Fruit fly (Drosophila melanogaster) whole organism, adult: ENCODE measurements around the gene CG5194.

ENCODE experiments used
- CG11617 ChIP-seq: fragments of 200-800 bp; sonication (Bioruptor generic); optimal IDR thresholded peaks from 2 replicates; lab custom pipeline; 2017; ENCODE audit warnings: mild to moderate bottlenecking, missing biosample characterization, missing genetic modification reagents, missing genetic modification characterization
- CG12768 ChIP-seq: fragments of 200-800 bp; sonication (Bioruptor generic); optimal IDR thresholded peaks from 2 replicates; lab custom pipeline; 2017; ENCODE audit warnings: missing biosample characterization, missing genetic modification characterization, mild to moderate bottlenecking, moderate library complexity, missing genetic modification reagents
- CG14711 ChIP-seq: fragments of 200-800 bp; sonication (Bioruptor generic); optimal IDR thresholded peaks from 2 replicates; lab custom pipeline; 2018; ENCODE audit warnings: missing biosample characterization, mild to moderate bottlenecking, missing genetic modification characterization, moderate library complexity
- CG1620 ChIP-seq: fragments of 200-800 bp; sonication (Bioruptor generic); optimal IDR thresholded peaks from 2 replicates; lab custom pipeline; 2016; ENCODE audit warnings: missing biosample characterization, missing genetic modification characterization
- CG33017 ChIP-seq: fragments of 200-800 bp; sonication (Bioruptor generic); optimal IDR thresholded peaks from 2 replicates; lab custom pipeline; 2018; ENCODE audit warnings: missing biosample characterization, mild to moderate bottlenecking, missing genetic modification characterization, moderate library complexity
- CG5204 ChIP-seq: fragments of 200-800 bp; sonication (Bioruptor generic); optimal IDR thresholded peaks from 2 replicates; lab custom pipeline; 2016; ENCODE audit warnings: missing biosample characterization, missing genetic modification characterization
- CG7045 ChIP-seq: fragments of 200-800 bp; sonication (Bioruptor generic); optimal IDR thresholded peaks from 2 replicates; lab custom pipeline; 2017; ENCODE audit warnings: missing biosample characterization, mild to moderate bottlenecking, missing genetic modification characterization
- CG7101 ChIP-seq: fragments of 200-800 bp; sonication (Bioruptor generic); optimal IDR thresholded peaks from 2 replicates; lab custom pipeline; 2018; ENCODE audit warnings: missing biosample characterization, mild to moderate bottlenecking, missing genetic modification characterization, moderate library complexity
- Clk ChIP-seq: fragments of 200-800 bp; sonication (Bioruptor generic); optimal IDR thresholded peaks from 2 replicates; lab custom pipeline; 2017; ENCODE audit warnings: missing biosample characterization, missing genetic modification characterization
- Crg-1 ChIP-seq: fragments of 200-800 bp; sonication (Bioruptor generic); optimal IDR thresholded peaks from 2 replicates; lab custom pipeline; 2016; ENCODE audit warnings: missing biosample characterization, missing genetic modification characterization
- Hr96 ChIP-seq: fragments of 200-800 bp; sonication (Bioruptor generic); optimal IDR thresholded peaks from 2 replicates; lab custom pipeline; 2016; ENCODE audit warnings: missing biosample characterization, missing genetic modification characterization
- Mnt ChIP-seq: fragments of 200-800 bp; sonication (Bioruptor generic); optimal IDR thresholded peaks from 2 replicates; lab custom pipeline; 2016; ENCODE audit warnings: missing biosample characterization, mild to moderate bottlenecking, missing genetic modification characterization
- bab1 ChIP-seq: fragments of 200-800 bp; sonication (Bioruptor generic); optimal IDR thresholded peaks from 3 replicates; lab custom pipeline; 2019; ENCODE audit warnings: missing biosample characterization, mild to moderate bottlenecking, missing genetic modification characterization, moderate library complexity
- cic ChIP-seq: fragments of 200-800 bp; sonication (Bioruptor generic); optimal IDR thresholded peaks from 2 replicates; lab custom pipeline; 2017; ENCODE audit warnings: missing biosample characterization, mild to moderate bottlenecking, missing genetic modification characterization, moderate library complexity
- cnc ChIP-seq, 2 experiments: fragments of >200 bp; optimal IDR thresholded peaks; 2 replicates each; lab custom pipeline; 2017
- kay ChIP-seq: fragments of 200-800 bp; sonication (Bioruptor generic); peaks from one replicate; lab custom pipeline; 2016; ENCODE audit warnings: missing biosample characterization, missing genetic modification characterization, borderline replicate concordance
- ovo ChIP-seq: fragments of 200-800 bp; sonication (Bioruptor generic); optimal IDR thresholded peaks from 2 replicates; lab custom pipeline; 2016; ENCODE audit warnings: missing biosample characterization, missing genetic modification characterization
- pad ChIP-seq: fragments of 200-800 bp; sonication (Bioruptor generic); optimal IDR thresholded peaks from 3 replicates; lab custom pipeline; 2017; ENCODE audit warnings: missing biosample characterization, missing genetic modification characterization, mild to moderate bottlenecking, moderate library complexity, missing genetic modification reagents
- tj ChIP-seq: fragments of 200-800 bp; sonication (Bioruptor generic); optimal IDR thresholded peaks from 3 replicates; lab custom pipeline; 2017; ENCODE audit warnings: missing biosample characterization, mild to moderate bottlenecking, missing genetic modification characterization, moderate library complexity
- toe ChIP-seq: fragments of 200-800 bp; sonication (Bioruptor generic); optimal IDR thresholded peaks from 2 replicates; lab custom pipeline; 2016; ENCODE audit warnings: missing biosample characterization, missing genetic modification characterization

The CG5194 gene

dm6 chr3L:9025680-9026079, 16.0 kb upstream of the CG5194 start:
- no peak for TF ChIP-seq kay (GFP tag; lab: Kevin White, UChicago)

dm6 chr3L:9025178-9025577, 15.5 kb upstream of the CG5194 start:
- TF ChIP-seq CG14711 (tag; lab: Kevin White, UChicago) (no peak), Crg-1 (GFP tag; lab: Kevin White, UChicago) (no peak), cnc (optimal IDR thresholded peaks at IDR 0.05; lab: Kevin White, UChicago) (no peak), CG7101 (tag; lab: Kevin White, UChicago) (no peak), Hr96 (GFP tag; lab: Kevin White, UChicago) (no peak), CG5204 (GFP tag; lab: Kevin White, UChicago) (no peak), tj (GFP tag; lab: Kevin White, UChicago) (no peak), Clk (GFP tag; lab: Kevin White, UChicago) (no peak), ovo (no peak), CG12768 (no peak), CG1620 (GFP tag; lab: Kevin White, UChicago) (no peak), pad (no peak), kay (GFP tag; lab: Kevin White, UChicago) (no peak), cic (GFP tag; lab: Kevin White, UChicago) (no peak)

- TF ChIP-seq kay (GFP tag; lab: Kevin White, UChicago) = no peak
- no peak for TF ChIP-seq CG12768
- TF ChIP-seq CG14711 (tag; lab: Kevin White, UChicago) = no peak
- TF ChIP-seq toe = no peak
- no peak for TF ChIP-seq Mnt (GFP tag; lab: Kevin White, UChicago)
- TF ChIP-seq CG7101 (tag; lab: Kevin White, UChicago) = no peak
- TF ChIP-seq cic (GFP tag; lab: Kevin White, UChicago) = no peak
- TF ChIP-seq tj (GFP tag; lab: Kevin White, UChicago) = no peak
- no peak for TF ChIP-seq bab1 (GFP tag; lab: Kevin White, UChicago)
- TF ChIP-seq pad = no peak
- TF ChIP-seq Hr96 (GFP tag; lab: Kevin White, UChicago) = no peak
- no peak for TF ChIP-seq Clk (GFP tag; lab: Kevin White, UChicago)
- TF ChIP-seq CG1620 (GFP tag; lab: Kevin White, UChicago) = no peak
- no peak for TF ChIP-seq CG7045 (GFP tag; lab: Kevin White, UChicago)
- no peak for TF ChIP-seq ovo
- TF ChIP-seq Crg-1 (GFP tag; lab: Kevin White, UChicago) = no peak
- no peak for TF ChIP-seq CG11617 (GFP tag; lab: Kevin White, UChicago)
- TF ChIP-seq CG5204 (GFP tag; lab: Kevin White, UChicago) = no peak
- TF ChIP-seq cnc (optimal IDR thresholded peaks at IDR 0.05; lab: Kevin White, UChicago) = no peak
These were observed 15.1 kb upstream of the CG5194 start for dm6 chr3L:9024741-9025140.

dm6 chr3L:9023627-9024026, 14.0 kb upstream of the CG5194 start:
- TF ChIP-seq cnc (optimal IDR thresholded peaks at IDR 0.05; lab: Kevin White, UChicago) (no peak), kay (GFP tag; lab: Kevin White, UChicago) (peak; percentile 18), CG12768 (no peak), pad (no peak), Mnt (GFP tag; lab: Kevin White, UChicago) (no peak)

- TF ChIP-seq kay (GFP tag; lab: Kevin White, UChicago) (peak; percentile 54), Hr96 (GFP tag; lab: Kevin White, UChicago) (no peak), CG7101 (tag; lab: Kevin White, UChicago) (no peak), CG33017 (no peak)
These were observed 11.1 kb upstream of the CG5194 start for dm6 chr3L:9020436-9021370.

- no peak for TF ChIP-seq CG7045 (GFP tag; lab: Kevin White, UChicago)
- TF ChIP-seq toe = no peak
- no peak for TF ChIP-seq Clk (GFP tag; lab: Kevin White, UChicago)
- no peak for TF ChIP-seq CG7101 (tag; lab: Kevin White, UChicago)
- TF ChIP-seq CG33017 = no peak
- no peak for TF ChIP-seq tj (GFP tag; lab: Kevin White, UChicago)
- TF ChIP-seq CG5204 (GFP tag; lab: Kevin White, UChicago) = no peak
- TF ChIP-seq kay (GFP tag; lab: Kevin White, UChicago) = no peak
- no peak for TF ChIP-seq CG1620 (GFP tag; lab: Kevin White, UChicago)
These were observed 9.6 kb upstream of the CG5194 start, which contains the start of gene Doc2 for dm6 chr3L:9019196-9019662. TSS of gene Doc2 (minus strand) at chr3L:9019246.

- TF ChIP-seq ovo (no peak), kay (GFP tag; lab: Kevin White, UChicago) (no peak), Hr96 (GFP tag; lab: Kevin White, UChicago) (no peak), CG14711 (tag; lab: Kevin White, UChicago) (no peak), CG7101 (tag; lab: Kevin White, UChicago) (no peak), toe (no peak), bab1 (GFP tag; lab: Kevin White, UChicago) (no peak), CG33017 (no peak), pad (no peak), Clk (GFP tag; lab: Kevin White, UChicago) (no peak), CG12768 (no peak), cic (GFP tag; lab: Kevin White, UChicago) (no peak), CG7045 (GFP tag; lab: Kevin White, UChicago) (no peak), Crg-1 (GFP tag; lab: Kevin White, UChicago) (no peak), CG11617 (GFP tag; lab: Kevin White, UChicago) (no peak), CG1620 (GFP tag; lab: Kevin White, UChicago) (no peak), CG5204 (GFP tag; lab: Kevin White, UChicago) (no peak), cnc (optimal IDR thresholded peaks at IDR 0.05; lab: Kevin White, UChicago) (no peak)
These were observed 7.8 kb upstream of the CG5194 start for dm6 chr3L:9017414-9017813.
